Fruit fly (Drosophila melanogaster) whole organism, embryonic: ENCODE measurements around the gene CG7627.

Experiments used
- ATbp ChIP-seq: fragments of 200-800 bp; sonication (Bioruptor generic); optimal IDR thresholded peaks from 2 replicates; lab custom pipeline; 2017; ENCODE audit warnings: missing biosample characterization, mild to moderate bottlenecking, missing genetic modification characterization, missing genetic modification reagents
- BEAF-32 ChIP-seq: fragments of 200-800 bp; sonication (Bioruptor generic); optimal IDR thresholded peaks from 3 replicates; lab custom pipeline; 2017; ENCODE audit warnings: missing biosample characterization, missing genetic modification characterization, mild to moderate bottlenecking, moderate library complexity, missing genetic modification reagents
- Bgb ChIP-seq: fragments of 200-800 bp; sonication (Bioruptor generic); IDR thresholded peaks from 2 replicates; pipeline ENCODE4 v1.3.6; 2022; ENCODE audit warnings: missing biosample characterization, missing genetic modification characterization; ENCODE audit not compliant: partially characterized antibody
- CG11560 ChIP-seq: fragments of 200-800 bp; sonication (Bioruptor generic); IDR thresholded peaks from 3 replicates; pipeline ENCODE4 v1.3.6; 2022; ENCODE audit warnings: missing biosample characterization, missing genetic modification characterization
- CG12104 ChIP-seq: fragments of 200-800 bp; sonication (Bioruptor generic); optimal IDR thresholded peaks from 3 replicates; lab custom pipeline; 2016; ENCODE audit warnings: missing biosample characterization, missing genetic modification characterization
- CG12155 ChIP-seq: fragments of 200-800 bp; sonication (Bioruptor generic); optimal IDR thresholded peaks from 3 replicates; lab custom pipeline; 2016; ENCODE audit warnings: missing biosample characterization, missing genetic modification characterization
- CG12769 ChIP-seq: fragments of 200-800 bp; sonication (Bioruptor generic); optimal IDR thresholded peaks from 2 replicates; lab custom pipeline; 2019; ENCODE audit warnings: missing biosample characterization, mild to moderate bottlenecking, missing genetic modification characterization, moderate library complexity
- CG13894 ChIP-seq: fragments of 200-800 bp; sonication (Bioruptor generic); optimal IDR thresholded peaks from 3 replicates; lab custom pipeline; 2018; ENCODE audit warnings: missing biosample characterization, mild to moderate bottlenecking, missing genetic modification characterization, moderate library complexity
- CG14710 ChIP-seq: fragments of 200-800 bp; sonication (Bioruptor generic); optimal IDR thresholded peaks from 3 replicates; lab custom pipeline; 2019; ENCODE audit warnings: missing biosample characterization, mild to moderate bottlenecking, missing genetic modification characterization, moderate library complexity
- CG17612 ChIP-seq: fragments of 200-800 bp; sonication (Bioruptor generic); IDR thresholded peaks from 2 replicates; pipeline ENCODE4 v1.3.6; 2022; ENCODE audit warnings: missing biosample characterization, missing genetic modification characterization
- CG18011 ChIP-seq: fragments of 200-800 bp; sonication (Bioruptor generic); optimal IDR thresholded peaks from 2 replicates; lab custom pipeline; 2017; ENCODE audit warnings: missing biosample characterization, missing genetic modification characterization, mild to moderate bottlenecking, moderate library complexity, missing genotype
- CG2889 ChIP-seq: fragments of 200-800 bp; sonication (Bioruptor generic); IDR thresholded peaks from 3 replicates; pipeline ENCODE4 v1.3.6; 2022; ENCODE audit warnings: missing biosample characterization, missing genetic modification characterization
- CG33557 ChIP-seq: fragments of 200-800 bp; sonication (Bioruptor generic); optimal IDR thresholded peaks from 2 replicates; lab custom pipeline; 2019; ENCODE audit warnings: missing biosample characterization, mild to moderate bottlenecking, missing genetic modification characterization, moderate library complexity
- CG3407 ChIP-seq: fragments of 200-800 bp; sonication (Bioruptor generic); optimal IDR thresholded peaks from 2 replicates; lab custom pipeline; 2018; ENCODE audit warnings: missing biosample characterization, mild to moderate bottlenecking, missing genetic modification characterization
- CG34422 ChIP-seq: fragments of 200-800 bp; sonication (Bioruptor generic); IDR thresholded peaks from 3 replicates; pipeline ENCODE4 v1.3.6; 2022; ENCODE audit warnings: missing biosample characterization, missing genetic modification characterization
- CG4730 ChIP-seq: fragments of 200-800 bp; sonication (Bioruptor generic); IDR thresholded peaks from 2 replicates; pipeline ENCODE4 v1.3.6; 2022; ENCODE audit warnings: missing biosample characterization, missing genetic modification characterization
- CG6272 ChIP-seq: fragments of 200-800 bp; sonication (Bioruptor generic); IDR thresholded peaks from 2 replicates; pipeline ENCODE4 v1.3.6; 2022; ENCODE audit warnings: missing biosample characterization, missing genetic modification characterization
- CG7271 ChIP-seq: fragments of 200-800 bp; sonication (Bioruptor generic); optimal IDR thresholded peaks from 2 replicates; lab custom pipeline; 2018; ENCODE audit warnings: missing biosample characterization, mild to moderate bottlenecking, missing genetic modification characterization, moderate library complexity
- CG9437 ChIP-seq: fragments of 200-800 bp; sonication (Bioruptor generic); optimal IDR thresholded peaks from 2 replicates; lab custom pipeline; 2018; ENCODE audit warnings: missing biosample characterization, mild to moderate bottlenecking, missing genetic modification characterization
- CG9797 ChIP-seq: fragments of 200-800 bp; sonication (Bioruptor generic); optimal IDR thresholded peaks from 3 replicates; lab custom pipeline; 2018; ENCODE audit warnings: missing biosample characterization, mild to moderate bottlenecking, missing genetic modification characterization
- CG9932 ChIP-seq: fragments of 200-800 bp; sonication (Bioruptor generic); IDR thresholded peaks from 2 replicates; pipeline ENCODE4 v1.3.6; 2022; ENCODE audit warnings: missing biosample characterization, missing genetic modification characterization
- Camta ChIP-seq: fragments of 200-800 bp; sonication (Bioruptor generic); optimal IDR thresholded peaks from 2 replicates; lab custom pipeline; 2016; ENCODE audit warnings: missing biosample characterization, missing genetic modification characterization
- CkIIα-i1 ChIP-seq: fragments of 200-800 bp; sonication (Bioruptor generic); IDR thresholded peaks from 2 replicates; pipeline ENCODE4 v1.3.6; 2022; ENCODE audit warnings: missing biosample characterization, missing genetic modification characterization
- CoRest ChIP-seq: fragments of 200-800 bp; sonication (Bioruptor generic); optimal IDR thresholded peaks from 3 replicates; lab custom pipeline; 2018; ENCODE audit warnings: missing biosample characterization, mild to moderate bottlenecking, missing genetic modification characterization, moderate library complexity
- Dip3 ChIP-seq: fragments of 200-800 bp; sonication (Bioruptor generic); optimal IDR thresholded peaks from 3 replicates; lab custom pipeline; 2016; ENCODE audit warnings: missing biosample characterization, missing genetic modification characterization
- Elba2 ChIP-seq: fragments of 200-800 bp; sonication (Bioruptor generic); optimal IDR thresholded peaks from 3 replicates; lab custom pipeline; 2016; ENCODE audit warnings: missing biosample characterization, missing genetic modification characterization
- HmgZ ChIP-seq: fragments of 200-800 bp; sonication (Bioruptor generic); optimal IDR thresholded peaks from 2 replicates; lab custom pipeline; 2018; ENCODE audit warnings: missing biosample characterization, mild to moderate bottlenecking, missing genetic modification characterization
- Hr51 ChIP-seq, 2 experiments: fragments of 200-800 bp; sonication (Bioruptor generic); optimal IDR thresholded peaks; 2 replicates in 1 of 2; 3 replicates in 1 of 2; lab custom pipeline; 2016 to 2018; ENCODE audit warnings: missing biosample characterization in 2 of 2, missing genetic modification characterization in 2 of 2, mild to moderate bottlenecking in 1 of 2, moderate library complexity in 1 of 2
- Nf-YC ChIP-seq: fragments of 200-800 bp; optimal IDR thresholded peaks from 3 replicates; lab custom pipeline; 2019; ENCODE audit warnings: missing biosample characterization, mild to moderate bottlenecking, missing genetic modification characterization, moderate library complexity
- Pdp1 ChIP-seq, 2 experiments: fragments of 200-800 bp; sonication (Bioruptor generic); optimal IDR thresholded peaks; 3 replicates each; lab custom pipeline; 2016; ENCODE audit warnings: missing biosample characterization in 2 of 2, missing genetic modification characterization in 2 of 2, mild to moderate bottlenecking in 1 of 2, moderate library complexity in 1 of 2
- TFAM ChIP-seq: fragments of 200-800 bp; sonication (Bioruptor generic); optimal IDR thresholded peaks from 2 replicates; lab custom pipeline; 2017; ENCODE audit warnings: missing biosample characterization, missing genetic modification characterization, inconsistent platforms
- ci ChIP-seq: fragments of 200-800 bp; sonication (Bioruptor generic); IDR thresholded peaks from 3 replicates; pipeline ENCODE4 v1.3.6; 2022; ENCODE audit warnings: missing biosample characterization, missing genetic modification characterization
- esg ChIP-seq: fragments of 200-800 bp; sonication (Bioruptor generic); conservative IDR thresholded peaks from 2 replicates; pipeline ENCODE4 v1.3.6; 2022; ENCODE audit warnings: missing biosample characterization, missing genetic modification characterization
- insv ChIP-seq, 2 experiments: fragments of 200-800 bp; sonication (Bioruptor generic); optimal IDR thresholded peaks; 3 replicates each; lab custom pipeline; 2016 to 2018; ENCODE audit warnings: missing biosample characterization in 2 of 2, missing genetic modification characterization in 2 of 2
- jing ChIP-seq: fragments of 200-800 bp; sonication (Bioruptor generic); optimal IDR thresholded peaks from 2 replicates; lab custom pipeline; 2018; ENCODE audit warnings: missing biosample characterization, mild to moderate bottlenecking, missing genetic modification characterization
- ken ChIP-seq: fragments of 200-800 bp; sonication (Bioruptor generic); IDR thresholded peaks from 3 replicates; pipeline ENCODE4 v1.3.6; 2022; ENCODE audit warnings: missing biosample characterization, missing genetic modification characterization
- luna ChIP-seq: fragments of 200-800 bp; sonication (Bioruptor generic); optimal IDR thresholded peaks from 2 replicates; lab custom pipeline; 2016; ENCODE audit warnings: missing biosample characterization, missing genetic modification characterization
- nerfin-1 ChIP-seq: fragments of 200-800 bp; sonication (Bioruptor generic); optimal IDR thresholded peaks from 3 replicates; lab custom pipeline; 2019; ENCODE audit warnings: missing biosample characterization, mild to moderate bottlenecking, missing genetic modification characterization, moderate library complexity
- nerfin-2 ChIP-seq: fragments of 200-800 bp; sonication (Bioruptor generic); IDR thresholded peaks from 2 replicates; pipeline ENCODE4 v1.3.6; 2022; ENCODE audit warnings: missing biosample characterization, missing genetic modification characterization; ENCODE audit not compliant: partially characterized antibody
- p53 ChIP-seq: fragments of 200-800 bp; sonication (Bioruptor generic); optimal IDR thresholded peaks from 2 replicates; lab custom pipeline; 2016; ENCODE audit warnings: missing biosample characterization, missing genetic modification characterization
- prd ChIP-seq, 3 experiments: fragments of >200 bp in 2 of 3; fragments of 200-800 bp in 1 of 3; sonication (Bioruptor generic) in 1 of 3; optimal IDR thresholded peaks in 2 of 3; IDR thresholded peaks in 1 of 3; 2 replicates in 2 of 3; 3 replicates in 1 of 3; pipeline versions ENCODE4 v1.3.6 to Lab custom; 2017 to 2022; ENCODE audit warnings: missing biosample characterization in 1 of 3, missing genetic modification characterization in 1 of 3
- ro ChIP-seq: fragments of 200-800 bp; sonication (Bioruptor generic); IDR thresholded peaks from 2 replicates; pipeline ENCODE4 v1.3.6; 2022; ENCODE audit warnings: missing biosample characterization, missing genetic modification characterization
- salm ChIP-seq: fragments of 200-800 bp; sonication (Bioruptor generic); optimal IDR thresholded peaks from 2 replicates; lab custom pipeline; 2018; ENCODE audit warnings: missing biosample characterization, mild to moderate bottlenecking, missing genetic modification characterization
- shn ChIP-seq: fragments of 200-800 bp; sonication (Bioruptor generic); optimal IDR thresholded peaks from 3 replicates; lab custom pipeline; 2016; ENCODE audit warnings: missing biosample characterization, missing genetic modification characterization
- sim ChIP-seq: fragments of 200-800 bp; sonication (Bioruptor generic); IDR thresholded peaks from 2 replicates; pipeline ENCODE4 v1.3.6; 2022; ENCODE audit warnings: missing biosample characterization, missing genetic modification characterization
- tio ChIP-seq: fragments of 200-800 bp; sonication (Bioruptor generic); optimal IDR thresholded peaks from 2 replicates; lab custom pipeline; 2017; ENCODE audit warnings: missing biosample characterization, missing genetic modification characterization, inconsistent platforms
- zen2 ChIP-seq: fragments of 200-800 bp; sonication (Bioruptor generic); IDR thresholded peaks from 3 replicates; pipeline ENCODE4 v1.3.6; 2022; ENCODE audit warnings: missing biosample characterization, missing genetic modification characterization; ENCODE audit not compliant: partially characterized antibody

CG7627 gene

dm6 chr2L:8365701-8366643 is 3.7 kb upstream of the CG7627 start, which contains the start of gene Pp2A-29B (continued):
- TF ChIP-seq nerfin-2 (GFP tag; lab: Robert Waterston, UW) (peak; percentile 98), ATbp (no peak), zen2 (GFP tag; lab: Robert Waterston, UW) (peak; percentile 98), CG12155 (GFP tag; lab: Kevin White, UChicago) (peak; percentile 16), CG4730 (GFP tag; lab: Robert Waterston, UW) (no peak), CkIIα-i1 (GFP tag; lab: Robert Waterston, UW) (no peak), BEAF-32 (GFP tag; lab: Kevin White, UChicago) (peak; percentile 100), Elba2 (no peak), CG34422 (no peak; the same call in 2 of the 3 replicates), TFAM (GFP tag; lab: Kevin White, UChicago) (no peak), Hr51 (GFP tag; optimal IDR thresholded peaks at IDR 0.05; lab: Kevin White, UChicago) (no peak), tio (peak; percentile 12), CG2889 (GFP tag; lab: Robert Waterston, UW) (no peak), CG9932 (GFP tag; lab: Robert Waterston, UW) (peak; percentile 65), salm (tag; lab: Kevin White, UChicago) (no peak), CoRest (tag; lab: Kevin White, UChicago) (peak; percentile 66), nerfin-1 (tag; lab: Kevin White, UChicago) (peak; percentile 100), CG18011 (GFP tag; lab: Kevin White, UChicago) (peak; percentile 97), CG14710 (tag; lab: Kevin White, UChicago) (peak; percentile 83), CG12769 (tag; lab: Kevin White, UChicago) (no peak), CG9437 (peak; percentile 35), CG33557 (GFP tag; lab: Kevin White, UChicago) (peak; percentile 23), ken (no peak), sim (no peak), CG9797 (GFP tag; lab: Kevin White, UChicago) (peak; percentile 55), Camta (GFP tag; lab: Kevin White, UChicago) (no peak), Bgb (GFP tag; lab: Robert Waterston, UW) (peak; percentile 97), insv (GFP tag; optimal IDR thresholded peaks at IDR 0.05; lab: Kevin White, UChicago) (peak in 1 of 2 experiments; percentile 25), CG12104 (GFP tag; lab: Kevin White, UChicago) (no peak), CG11560 (tag; lab: Robert Waterston, UW) (peak; percentile 89), CG17612 (GFP tag; lab: Robert Waterston, UW) (no peak), jing (no peak), esg (GFP tag; lab: Robert Waterston, UW) (no peak), CG6272 (GFP tag; lab: Robert Waterston, UW) (peak; percentile 38; the same call in 1 of the 2 replicates), p53 (GFP tag; lab: Kevin White, UChicago) (no peak), prd (optimal IDR thresholded peaks at IDR 0.05; lab: Kevin White, UChicago) (no peak), prd (GFP tag; IDR thresholded peaks at IDR 0.05; lab: Robert Waterston, UW) (peak; percentile 24; the same call in 1 of the 3 replicates), Pdp1 (GFP tag; optimal IDR thresholded peaks at IDR 0.05; lab: Kevin White, UChicago) (peak in 1 of 2 experiments; percentile 74), shn (GFP tag; lab: Kevin White, UChicago) (no peak), Dip3 (peak; percentile 19), CG7271 (tag; lab: Kevin White, UChicago) (no peak), HmgZ (tag; lab: Kevin White, UChicago) (peak; percentile 27), ci (GFP tag; lab: Robert Waterston, UW) (no peak), CG13894 (no peak), CG3407 (GFP tag; lab: Kevin White, UChicago) (no peak), luna (GFP tag; lab: Kevin White, UChicago) (no peak), ro (GFP tag; lab: Robert Waterston, UW) (no peak), Nf-YC (tag; lab: Kevin White, UChicago) (peak; percentile 57)
